Worm (Caenorhabditis elegans) whole organism, L2 larva: Measurements from ENCODE around the gene nhr-235.

Source experiments
- C34F6.9 ChIP-seq: fragments of 150-350 bp; optimal IDR thresholded peaks from 2 replicates; lab custom pipeline; 2014; ENCODE audit warnings: missing biosample characterization, missing genetic modification characterization
- F13H6.1 ChIP-seq: sonication (generic microtip); optimal IDR thresholded peaks from 2 replicates; lab custom pipeline; 2016; ENCODE audit warnings: missing genetic modification characterization, missing compliant biosample characterization
- R02D3.7 ChIP-seq: fragments of 150-350 bp; optimal IDR thresholded peaks from 2 replicates; lab custom pipeline; 2014; ENCODE audit warnings: missing biosample characterization, missing genetic modification characterization
- Y55F3AM.14 ChIP-seq: fragments of 200-800 bp; sonication (Bioruptor generic); optimal IDR thresholded peaks from 2 replicates; lab custom pipeline; 2018; ENCODE audit warnings: mild to moderate bottlenecking, missing genetic modification characterization, missing compliant biosample characterization
- ZK546.5 ChIP-seq: sonication (generic microtip); optimal IDR thresholded peaks from 2 replicates; lab custom pipeline; 2017; ENCODE audit warnings: missing biosample characterization, missing genetic modification characterization
- ama-1 ChIP-seq: fragments of 150-350 bp; optimal IDR thresholded peaks from 2 replicates; lab custom pipeline; 2018; ENCODE audit warnings: inconsistent platforms
- blmp-1 ChIP-seq: sonication (generic microtip); optimal IDR thresholded peaks from 2 replicates; lab custom pipeline; 2017; ENCODE audit warnings: missing genetic modification characterization, mild to moderate bottlenecking, missing compliant biosample characterization, antibody characterized with exemption, moderate library complexity; ENCODE audit not compliant: insufficient read depth
- ceh-16 ChIP-seq: fragments of 150-350 bp; optimal IDR thresholded peaks from 2 replicates; lab custom pipeline; 2014; ENCODE audit warnings: missing biosample characterization, missing genetic modification characterization
- ceh-82 ChIP-seq: fragments of 150-350 bp; optimal IDR thresholded peaks from 2 replicates; lab custom pipeline; 2014; ENCODE audit warnings: missing biosample characterization, missing genetic modification characterization
- crh-2 ChIP-seq: sonication (generic microtip); optimal IDR thresholded peaks from 2 replicates; lab custom pipeline; 2017; ENCODE audit warnings: missing biosample characterization, missing genetic modification characterization
- elt-1 ChIP-seq: fragments of 150-350 bp; optimal IDR thresholded peaks from 2 replicates; lab custom pipeline; 2014; ENCODE audit warnings: missing biosample characterization, missing genetic modification characterization
- elt-3 ChIP-seq: sonication (generic microtip); optimal IDR thresholded peaks from 2 replicates; lab custom pipeline; 2017; ENCODE audit warnings: missing biosample characterization, missing genetic modification characterization
- fos-1 ChIP-seq: fragments of 150-350 bp; optimal IDR thresholded peaks from 2 replicates; lab custom pipeline; 2014; ENCODE audit warnings: missing biosample characterization, missing genetic modification characterization
- gmeb-1 ChIP-seq: fragments of 150-350 bp; optimal IDR thresholded peaks from 2 replicates; lab custom pipeline; 2014; ENCODE audit warnings: missing biosample characterization, missing genetic modification characterization
- lin-13 ChIP-seq: fragments of 150-350 bp; optimal IDR thresholded peaks from 2 replicates; lab custom pipeline; 2014; ENCODE audit warnings: missing biosample characterization, missing genetic modification reagents, missing genetic modification characterization
- mab-5 ChIP-seq: fragments of 150-350 bp; optimal IDR thresholded peaks from 2 replicates; lab custom pipeline; 2014; ENCODE audit warnings: missing biosample characterization, missing genetic modification characterization
- mbf-1 ChIP-seq: sonication (generic microtip); optimal IDR thresholded peaks from 2 replicates; lab custom pipeline; 2017; ENCODE audit warnings: missing biosample characterization, missing genetic modification characterization
- mdl-1 ChIP-seq, 2 experiments: fragments of 150-350 bp in 1 of 2; sonication (generic microtip) in 1 of 2; optimal IDR thresholded peaks; 2 replicates each; lab custom pipeline; 2017; ENCODE audit warnings: missing biosample characterization in 2 of 2, missing genetic modification characterization in 2 of 2
- nhr-10 ChIP-seq: sonication (generic microtip); optimal IDR thresholded peaks from 2 replicates; lab custom pipeline; 2017; ENCODE audit warnings: missing biosample characterization, missing genetic modification characterization
- nhr-11 ChIP-seq: fragments of 150-350 bp; optimal IDR thresholded peaks from 2 replicates; lab custom pipeline; 2014; ENCODE audit warnings: missing biosample characterization, missing genetic modification characterization
- nhr-12 ChIP-seq: fragments of 150-350 bp; optimal IDR thresholded peaks from 2 replicates; lab custom pipeline; 2014; ENCODE audit warnings: missing biosample characterization, missing genetic modification characterization
- nhr-129 ChIP-seq: fragments of 150-350 bp; optimal IDR thresholded peaks from 2 replicates; lab custom pipeline; 2014; ENCODE audit warnings: missing biosample characterization, missing genetic modification characterization
- nhr-21 ChIP-seq: fragments of 150-350 bp; optimal IDR thresholded peaks from 2 replicates; lab custom pipeline; 2014; ENCODE audit warnings: missing biosample characterization, missing genetic modification characterization
- nhr-23 ChIP-seq: fragments of 150-350 bp; optimal IDR thresholded peaks from 2 replicates; lab custom pipeline; 2014; ENCODE audit warnings: missing biosample characterization, missing genetic modification reagents, missing genetic modification characterization
- nhr-6 ChIP-seq: fragments of 150-350 bp; optimal IDR thresholded peaks from 2 replicates; lab custom pipeline; 2014; ENCODE audit warnings: missing biosample characterization, missing genetic modification characterization
- nhr-77 ChIP-seq: fragments of 150-350 bp; optimal IDR thresholded peaks from 2 replicates; lab custom pipeline; 2014; ENCODE audit warnings: missing biosample characterization, missing genetic modification characterization
- peb-1 ChIP-seq: fragments of 150-350 bp; optimal IDR thresholded peaks from 2 replicates; lab custom pipeline; 2014; ENCODE audit warnings: missing biosample characterization, missing genetic modification characterization
- sem-4 ChIP-seq: fragments of 150-350 bp; optimal IDR thresholded peaks from 2 replicates; lab custom pipeline; 2014; ENCODE audit warnings: missing biosample characterization, missing genetic modification reagents, missing genetic modification characterization
- skn-1 ChIP-seq: sonication (generic microtip); optimal IDR thresholded peaks from 2 replicates; lab custom pipeline; 2017; ENCODE audit warnings: missing biosample characterization, missing genetic modification characterization
- sma-3 ChIP-seq: sonication (generic microtip); optimal IDR thresholded peaks from 2 replicates; lab custom pipeline; 2016; ENCODE audit warnings: missing genetic modification reagents, missing genetic modification characterization, missing compliant biosample characterization
- sma-9 ChIP-seq, 2 experiments: fragments of 150-350 bp in 1 of 2; sonication (generic microtip) in 1 of 2; optimal IDR thresholded peaks; 2 replicates each; lab custom pipeline; 2014 to 2016; ENCODE audit warnings: missing genetic modification characterization in 2 of 2, mild to moderate bottlenecking in 1 of 2, missing biosample characterization in 1 of 2, missing compliant biosample characterization in 1 of 2, missing genetic modification reagents in 1 of 2, moderate library complexity in 1 of 2
- snpc-4 ChIP-seq: fragments of 150-350 bp; optimal IDR thresholded peaks from 2 replicates; lab custom pipeline; 2014; ENCODE audit warnings: missing biosample characterization, missing genetic modification characterization
- unc-39 ChIP-seq: fragments of 150-350 bp; optimal IDR thresholded peaks from 2 replicates; lab custom pipeline; 2014; ENCODE audit warnings: missing biosample characterization, missing genetic modification characterization
- unc-62 ChIP-seq: fragments of 150-350 bp; optimal IDR thresholded peaks from 2 replicates; lab custom pipeline; 2014; ENCODE audit warnings: missing biosample characterization, missing genetic modification reagents, missing genetic modification characterization
- ztf-1 ChIP-seq: fragments of 200-800 bp; sonication (Bioruptor generic); conservative IDR thresholded peaks from 2 replicates; pipeline ENCODE4 v1.3.6; 2022; ENCODE audit warnings: missing genetic modification characterization, missing compliant biosample characterization
- ztf-11 ChIP-seq: sonication (generic microtip); optimal IDR thresholded peaks from 2 replicates; lab custom pipeline; 2017; ENCODE audit warnings: missing biosample characterization, missing genetic modification characterization

Gene nhr-235

DNA sequence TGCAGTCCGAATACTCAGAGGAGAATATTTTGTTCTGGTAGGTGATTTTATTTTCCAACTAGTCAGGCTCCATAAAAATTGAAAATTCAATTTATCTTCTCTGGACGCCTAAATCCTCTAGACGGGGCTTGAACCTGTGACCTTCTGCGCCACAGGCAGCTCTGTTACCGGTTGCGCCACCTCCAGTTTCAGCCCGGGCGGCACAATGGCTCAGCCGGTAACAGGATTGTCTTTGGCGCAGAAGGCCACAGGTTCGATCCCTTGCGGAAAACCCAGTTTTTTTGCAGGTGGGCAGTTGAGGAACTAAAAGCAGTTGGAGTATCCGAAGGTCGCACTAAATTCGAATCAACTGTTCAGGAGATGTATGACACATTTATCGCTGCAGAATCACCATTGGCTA lies 29.4 kb downstream of the nhr-235 start:
- TF ChIP-seq nhr-6 = no peak

ce11 chrII:12670877-12671864 lies 30.7 kb downstream of the nhr-235 start:
- TF ChIP-seq F13H6.1 (no peak), nhr-23 (tag; lab: Kevin White, UChicago) (no peak), unc-62 (GFP tag; lab: Kevin White, UChicago) (no peak), nhr-21 (no peak), elt-1 (tag; lab: Kevin White, UChicago) (no peak), ztf-11 (tag; lab: Kevin White, UChicago) (no peak), elt-3 (no peak), mdl-1 (tag; optimal IDR thresholded peaks at IDR 0.05; lab: Kevin White, UChicago) (no peak), R02D3.7 (tag; lab: Kevin White, UChicago) (no peak), peb-1 (no peak), ceh-16 (tag; lab: Kevin White, UChicago) (no peak), nhr-6 (no peak), nhr-11 (no peak), ama-1 (no peak)

- TF ChIP-seq Y55F3AM.14 (no peak), ama-1 (no peak), ZK546.5 (tag; lab: Kevin White, UChicago) (no peak), mab-5 (tag; lab: Kevin White, UChicago) (no peak), elt-1 (tag; lab: Kevin White, UChicago) (no peak), blmp-1 (tag; lab: Kevin White, UChicago) (no peak), unc-62 (GFP tag; lab: Kevin White, UChicago) (no peak), ztf-11 (tag; lab: Kevin White, UChicago) (no peak), C34F6.9 (tag; lab: Kevin White, UChicago) (no peak), ceh-16 (tag; lab: Kevin White, UChicago) (no peak), skn-1 (tag; lab: Kevin White, UChicago) (no peak), crh-2 (tag; lab: Kevin White, UChicago) (no peak), mbf-1 (tag; lab: Kevin White, UChicago) (no peak), snpc-4 (no peak), nhr-10 (tag; lab: Kevin White, UChicago) (no peak), F13H6.1 (no peak), ceh-82 (no peak), nhr-77 (tag; lab: Kevin White, UChicago) (no peak), lin-13 (GFP tag; lab: Kevin White, UChicago) (no peak), unc-39 (no peak)
Observed at ce11 chrII:12671892-12672291, 31.4 kb downstream of the nhr-235 start.

- TF ChIP-seq ZK546.5 (tag; lab: Kevin White, UChicago) (no peak), ztf-1 (GFP tag; lab: Robert Waterston, UW) (no peak), nhr-10 (tag; lab: Kevin White, UChicago) (no peak), mbf-1 (tag; lab: Kevin White, UChicago) (no peak)
Observed at ce11 chrII:12672512-12672911, 32.0 kb downstream of the nhr-235 start.

ce11 chrII:12673311-12673710 lies 32.8 kb downstream of the nhr-235 start:
- TF ChIP-seq ztf-11 (tag; lab: Kevin White, UChicago) (no peak), nhr-12 (tag; lab: Kevin White, UChicago) (no peak), ama-1 (no peak), elt-1 (tag; lab: Kevin White, UChicago) (no peak), mbf-1 (tag; lab: Kevin White, UChicago) (no peak), nhr-10 (tag; lab: Kevin White, UChicago) (no peak), peb-1 (no peak), snpc-4 (no peak), sem-4 (no peak), R02D3.7 (tag; lab: Kevin White, UChicago) (no peak)

DNA sequence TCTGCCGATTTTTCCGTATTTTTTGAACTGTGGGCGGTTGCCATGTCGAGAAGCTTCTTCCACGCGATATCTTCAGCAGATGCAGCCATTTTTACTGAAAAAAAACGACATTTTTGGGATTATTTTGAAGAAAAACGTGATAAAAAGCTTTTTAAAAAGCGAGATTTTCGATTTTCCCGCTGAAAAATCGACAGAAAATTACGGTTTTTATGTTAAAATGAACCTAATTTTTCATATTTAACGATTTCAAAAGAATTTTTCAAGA lies 37.2 kb downstream of the nhr-235 start, which contains the start of gene Y38E10A.22:
TSS of gene Y38E10A.22 (minus strand) at position 101 of the 265 bp plus-strand sequence.
- TF ChIP-seq mdl-1 (tag; optimal IDR thresholded peaks at IDR 0.05; lab: Kevin White, UChicago) (no peak), F13H6.1 (no peak), elt-3 (no peak), peb-1 (no peak), ZK546.5 (tag; lab: Kevin White, UChicago) (no peak), fos-1 (tag; lab: Kevin White, UChicago) (no peak), ceh-82 (no peak), nhr-77 (tag; lab: Kevin White, UChicago) (no peak), nhr-129 (tag; lab: Kevin White, UChicago) (no peak), Y55F3AM.14 (no peak), nhr-21 (no peak), nhr-11 (no peak), ztf-1 (GFP tag; lab: Robert Waterston, UW) (no peak), C34F6.9 (tag; lab: Kevin White, UChicago) (no peak), unc-62 (GFP tag; lab: Kevin White, UChicago) (no peak), nhr-12 (tag; lab: Kevin White, UChicago) (no peak), gmeb-1 (tag; lab: Kevin White, UChicago) (no peak), sma-9 (GFP tag; optimal IDR thresholded peaks at IDR 0.05; lab: Kevin White, UChicago) (no peak), sma-9 (tag; optimal IDR thresholded peaks at IDR 0.05; lab: Kevin White, UChicago) (no peak), sem-4 (no peak), sma-3 (no peak)
- TF ChIP-seq, all 48 proteins: peak for 0
